Worm (Caenorhabditis elegans) whole organism, dauer: ENCODE data around the gene bath-45.

Experiments used
- unc-62 ChIP-seq: sonication (generic microtip); optimal IDR thresholded peaks from 2 replicates; lab custom pipeline; 2017; ENCODE audit warnings: missing biosample characterization, missing genetic modification reagents, missing genetic modification characterization

The bath-45 gene

DNA sequence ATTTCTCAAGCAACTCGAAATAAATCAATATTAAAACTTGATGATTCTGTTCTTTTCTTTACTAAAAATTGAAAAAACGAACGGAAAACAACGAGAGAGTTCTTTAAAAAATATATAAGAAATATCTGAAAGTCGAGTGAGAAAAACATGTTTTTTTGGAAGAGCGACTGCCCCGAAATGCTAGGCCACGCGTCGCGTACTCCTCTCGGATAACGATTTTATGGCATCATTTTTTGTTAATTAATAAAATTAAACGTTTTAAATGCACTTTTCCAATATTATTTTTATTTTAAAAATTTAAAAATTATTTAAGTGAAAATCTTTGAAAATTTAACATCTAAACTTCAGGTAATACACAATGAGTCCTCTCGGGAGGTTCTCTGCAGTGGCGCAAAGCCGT lies 5.7 kb upstream of the bath-45 start, which contains the start of gene gfm-1:
gfm-1 (plus strand) TSS at position 349 of the 400 bp plus-strand sequence.
- no peak for TF ChIP-seq unc-62

DNA sequence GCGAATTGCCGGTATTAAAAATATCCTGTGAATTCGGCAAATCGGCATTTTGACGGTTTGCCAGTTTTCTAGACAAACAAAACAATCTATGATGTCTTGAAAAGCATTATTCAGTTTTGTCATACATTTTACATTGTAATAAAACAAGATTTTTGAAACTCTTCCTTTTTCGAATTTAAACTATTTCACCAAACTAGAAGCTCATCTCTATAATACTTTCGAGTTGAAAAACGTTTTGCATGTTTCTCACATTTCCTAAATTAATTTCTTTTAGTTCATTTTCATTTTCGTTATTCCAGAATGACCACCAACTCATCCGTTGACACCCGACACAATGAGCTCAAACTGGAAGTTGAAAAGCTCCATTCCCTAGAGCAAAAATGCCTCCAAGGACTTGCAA lies 6.8 kb downstream of the bath-45 start, which contains the start of gene F29C12.6:
F29C12.6 (plus strand) TSS at position 301 of the 400 bp plus-strand sequence.
- no peak for TF ChIP-seq unc-62

DNA sequence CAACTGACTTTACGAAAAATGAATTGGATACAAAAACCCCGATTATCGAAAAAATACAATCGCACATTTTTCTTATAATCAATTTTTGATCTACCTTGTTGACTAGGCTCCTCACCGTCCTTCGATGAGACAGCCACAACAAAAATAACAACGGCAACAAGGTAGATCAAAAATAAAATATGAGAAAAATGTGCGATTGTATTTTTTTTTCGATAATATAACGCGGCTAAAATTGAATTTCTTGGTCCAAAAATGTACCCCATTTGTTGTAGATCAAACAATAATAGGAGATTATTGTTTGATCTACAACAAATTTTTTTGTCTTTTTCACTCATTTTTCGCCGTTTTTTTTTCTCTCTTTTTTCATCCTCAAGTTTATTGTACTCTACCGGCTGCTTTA lies 7.8 kb downstream of the bath-45 start:
- no peak for TF ChIP-seq unc-62

DNA sequence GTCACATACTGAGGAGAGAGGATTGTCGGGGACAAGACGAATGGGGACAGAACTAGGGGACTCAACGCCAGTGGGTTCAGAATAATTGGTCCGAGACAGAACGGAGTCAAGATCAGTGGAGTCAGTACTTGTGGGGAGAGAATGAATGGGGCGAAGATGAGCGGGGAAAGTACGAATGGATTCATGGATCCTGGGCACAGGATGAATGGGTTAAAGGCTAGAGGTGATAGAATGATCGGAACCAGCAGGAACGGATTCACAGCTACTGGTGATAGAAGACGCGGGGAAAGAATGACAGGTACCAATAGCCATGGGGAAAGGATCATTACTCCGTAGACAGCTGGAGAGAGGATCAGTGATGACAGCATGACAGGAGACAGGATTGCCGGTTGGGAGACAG lies 16.8 kb downstream of the bath-45 start:
- TF ChIP-seq unc-62, result no peak

DNA sequence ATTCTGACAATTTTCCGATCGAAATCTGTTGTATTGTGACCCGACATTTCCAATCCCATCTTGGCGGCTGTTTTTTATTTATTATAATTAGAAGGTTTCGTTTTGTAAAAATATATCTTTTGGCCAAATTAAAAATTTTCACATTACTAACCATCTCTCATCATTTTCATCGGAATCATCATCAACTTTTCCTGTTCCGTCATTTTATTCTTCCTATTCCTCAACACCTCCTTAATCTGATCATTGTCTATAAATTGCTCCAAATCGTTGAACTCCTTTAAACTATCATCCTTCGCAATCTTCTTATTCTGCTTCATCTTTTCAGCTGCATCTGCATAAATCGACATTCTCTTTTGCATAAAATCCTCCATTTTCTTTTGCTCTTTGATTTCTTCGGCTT lies 19.6 kb downstream of the bath-45 start:
- TF ChIP-seq unc-62, result no peak

DNA sequence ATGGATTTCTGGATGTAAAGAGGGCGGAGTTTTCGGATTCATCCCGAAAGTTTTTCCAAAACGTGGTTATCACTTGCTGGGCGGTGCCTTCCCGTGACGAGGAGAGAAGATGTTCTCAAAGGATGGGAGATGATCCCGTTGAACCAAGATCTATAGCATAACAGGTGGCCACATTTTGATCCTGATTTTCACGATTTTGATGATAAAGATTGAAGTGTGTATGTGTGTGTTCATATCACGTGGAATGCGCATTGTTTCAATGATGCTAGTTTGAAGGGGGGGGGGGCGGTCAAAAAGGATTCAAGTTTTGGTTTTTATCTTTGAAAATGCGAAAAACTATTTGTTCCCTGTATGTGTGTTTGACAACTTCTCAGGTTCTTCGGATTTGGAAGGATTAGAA lies 22.4 kb downstream of the bath-45 start, which contains the start of gene mltn-1:
mltn-1 (minus strand) TSS at position 22 of the 400 bp plus-strand sequence.
- no peak for TF ChIP-seq unc-62

DNA sequence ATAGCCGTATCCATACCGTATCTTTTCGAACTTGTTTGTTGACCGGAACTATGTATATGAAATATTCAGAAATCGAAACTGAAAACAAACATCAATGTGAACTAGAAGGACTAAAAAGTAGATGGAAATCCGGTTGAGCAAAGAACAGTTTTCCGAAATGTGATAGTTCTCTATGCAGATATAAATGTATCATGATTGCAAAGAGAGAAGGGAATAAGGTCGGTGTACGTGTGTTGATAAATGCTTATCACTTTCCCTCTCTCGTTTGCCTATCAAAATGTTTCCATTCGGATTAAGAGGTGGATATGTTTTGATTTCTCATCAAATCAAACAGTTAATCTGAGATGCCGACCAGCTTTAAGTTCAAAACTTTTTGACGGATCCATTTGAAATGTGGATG lies 25.4 kb downstream of the bath-45 start:
- TF ChIP-seq unc-62, result no peak

DNA sequence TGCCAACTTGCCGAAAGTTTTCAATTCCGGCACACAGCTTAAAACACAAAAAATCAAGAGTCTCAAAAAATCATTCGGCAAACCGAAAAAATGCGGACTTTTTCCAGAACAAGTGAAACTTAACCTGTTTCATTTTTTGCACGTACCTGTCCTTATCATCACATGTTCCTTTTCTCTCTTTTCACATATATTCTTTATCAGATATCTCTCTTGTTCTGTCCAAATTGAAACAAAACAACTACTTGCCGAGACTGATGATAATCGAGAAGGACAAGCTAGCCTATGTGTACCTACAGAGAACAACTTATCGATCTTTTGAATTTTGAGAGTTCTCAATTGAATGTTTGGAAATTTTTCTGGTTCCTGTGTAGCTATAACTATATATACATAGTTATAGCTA lies 27.1 kb downstream of the bath-45 start:
- TF ChIP-seq unc-62, result no peak

DNA sequence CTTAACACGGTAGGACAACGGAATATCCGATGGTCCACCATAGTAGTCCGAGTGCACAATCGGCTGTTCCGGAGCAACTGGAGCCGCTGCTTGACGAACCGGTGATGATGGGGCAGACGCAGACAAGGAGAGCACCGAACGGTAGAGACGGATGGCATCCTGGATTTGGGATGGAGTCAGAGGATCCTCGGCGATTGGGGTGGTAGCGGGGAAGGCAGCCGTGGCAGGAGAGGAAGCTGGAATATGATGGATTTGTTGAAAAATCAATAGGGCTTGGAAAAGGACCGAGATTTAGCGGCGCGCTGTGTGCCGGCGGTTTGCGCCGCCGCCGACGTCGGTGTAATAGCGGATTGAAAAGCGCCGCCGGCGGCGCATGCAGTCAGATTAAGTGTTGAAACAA lies 29.6 kb downstream of the bath-45 start:
- TF ChIP-seq unc-62, result no peak

DNA sequence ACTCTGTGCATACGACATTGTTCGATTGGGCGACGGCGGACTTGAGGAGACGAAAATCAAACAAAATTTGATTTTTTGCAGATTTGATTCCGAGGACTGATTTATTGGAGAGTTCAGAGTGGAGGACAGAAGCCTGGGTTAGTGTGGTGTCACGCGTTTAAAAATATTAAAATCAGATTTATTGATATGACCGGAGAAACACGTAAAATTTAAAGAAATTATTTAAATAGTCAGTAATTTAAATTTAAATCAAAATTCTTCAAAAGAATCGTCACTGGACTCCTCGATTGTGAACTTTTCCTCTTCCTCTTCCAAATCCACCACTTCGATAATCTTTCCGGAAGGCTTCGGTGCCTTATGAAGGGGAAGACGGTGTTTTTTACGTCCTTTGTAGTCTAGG lies 30.5 kb downstream of the bath-45 start, which contains the start of gene spe-18:
spe-18 (minus strand) TSS at position 101 of the 400 bp plus-strand sequence.
- TF ChIP-seq unc-62, result no peak

DNA sequence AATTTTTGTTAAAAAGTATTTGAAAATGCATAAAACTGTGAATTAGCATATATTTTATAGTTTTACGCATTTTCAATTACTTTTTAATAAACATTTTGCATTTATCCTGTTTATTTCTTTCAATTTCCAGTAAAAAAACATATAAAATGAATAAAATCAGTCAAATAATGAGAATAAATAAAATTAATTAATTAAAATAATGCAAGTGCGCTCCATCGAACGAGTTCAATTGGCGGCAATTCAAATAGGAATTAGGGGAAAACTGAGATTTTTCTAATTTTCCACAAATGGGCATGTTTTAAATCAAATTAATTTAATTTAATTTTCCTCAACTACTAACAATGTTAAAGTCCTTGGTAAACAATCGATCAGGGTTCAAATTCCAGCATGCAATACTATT lies 33.3 kb downstream of the bath-45 start:
- TF ChIP-seq unc-62, result no peak

DNA sequence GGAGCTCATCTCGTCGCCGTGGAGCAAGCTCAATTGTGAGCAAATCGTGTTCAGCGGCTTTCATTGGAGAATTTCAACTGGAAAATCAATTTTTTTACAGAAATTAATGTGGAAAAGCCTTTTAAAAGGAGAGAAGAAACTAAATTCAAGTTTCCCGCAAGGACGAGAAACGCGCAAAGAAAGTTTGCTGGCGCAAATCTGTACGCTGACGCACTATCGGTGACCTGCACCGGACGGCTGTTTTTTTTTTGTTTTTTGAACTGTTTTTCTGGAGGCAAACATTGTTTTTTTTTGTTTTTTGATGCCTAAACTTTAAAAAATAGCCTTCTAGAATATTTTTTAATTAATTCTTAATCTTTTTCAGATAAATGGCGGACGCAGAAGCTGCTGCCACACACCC lies 34.2 kb downstream of the bath-45 start, which contains the start of the genes hpr-17 and F32A11.1:
hpr-17 (minus strand) TSS at position 77 of the 400 bp plus-strand sequence.
F32A11.1 (plus strand) TSS at position 359 of the 400 bp plus-strand sequence.
- no peak for TF ChIP-seq unc-62

DNA sequence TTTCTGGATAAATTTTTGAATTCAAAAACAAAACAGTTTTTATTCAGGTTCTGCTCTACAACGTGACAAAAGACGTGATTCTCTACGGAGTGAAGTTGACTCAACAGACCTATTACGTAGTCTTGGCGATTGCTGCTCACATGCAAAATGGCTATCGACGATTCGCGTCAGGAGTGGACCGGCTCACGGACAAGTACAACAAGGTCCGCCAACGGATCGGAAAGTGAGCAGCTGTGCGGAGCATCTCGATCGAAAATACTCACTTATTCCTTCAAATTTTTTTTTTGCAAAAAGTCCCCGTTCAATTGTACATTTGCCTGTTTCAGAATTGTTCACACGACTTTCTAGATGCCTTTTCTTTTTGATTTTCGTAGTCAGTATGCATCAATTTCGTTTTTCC lies 37.0 kb downstream of the bath-45 start:
- TF ChIP-seq unc-62, result no peak

DNA sequence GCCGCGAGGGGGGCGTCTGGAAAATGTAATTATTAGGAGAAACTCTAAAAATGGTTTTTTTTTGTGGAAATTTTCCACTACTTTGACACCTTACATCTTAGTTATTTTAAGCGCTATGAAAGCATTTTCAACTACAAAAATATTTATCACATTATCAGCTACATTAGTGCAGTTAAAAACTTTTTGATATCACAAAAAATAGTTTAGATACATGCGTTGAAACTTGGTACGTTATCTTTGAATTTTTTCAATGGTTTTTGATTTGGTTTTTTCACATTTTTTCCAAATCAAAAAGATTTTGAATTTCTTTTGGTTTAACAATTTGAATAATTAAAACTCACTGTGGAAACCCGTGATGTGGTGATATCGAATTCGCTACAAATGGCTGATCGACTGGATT lies 40.2 kb downstream of the bath-45 start:
- TF ChIP-seq unc-62, result no peak

DNA sequence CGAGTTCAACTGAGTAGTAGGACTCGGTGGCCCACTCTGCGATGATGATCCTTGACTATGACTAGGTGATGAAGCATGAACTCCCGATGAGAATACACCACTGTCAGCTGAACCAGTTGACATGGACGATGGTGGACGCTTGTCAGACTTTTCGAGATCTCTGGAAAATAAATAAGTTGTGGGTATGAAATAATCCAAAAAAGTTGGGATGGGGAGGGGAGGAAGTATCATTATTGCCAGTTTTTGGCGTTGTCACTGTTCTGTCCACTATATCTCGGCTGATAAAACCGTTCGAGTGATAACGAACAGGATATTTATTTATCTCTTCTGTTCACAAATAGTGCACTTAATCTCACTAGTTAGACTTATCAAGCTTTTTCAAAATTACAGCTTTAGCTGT lies 41.2 kb downstream of the bath-45 start:
- no peak for TF ChIP-seq unc-62

DNA sequence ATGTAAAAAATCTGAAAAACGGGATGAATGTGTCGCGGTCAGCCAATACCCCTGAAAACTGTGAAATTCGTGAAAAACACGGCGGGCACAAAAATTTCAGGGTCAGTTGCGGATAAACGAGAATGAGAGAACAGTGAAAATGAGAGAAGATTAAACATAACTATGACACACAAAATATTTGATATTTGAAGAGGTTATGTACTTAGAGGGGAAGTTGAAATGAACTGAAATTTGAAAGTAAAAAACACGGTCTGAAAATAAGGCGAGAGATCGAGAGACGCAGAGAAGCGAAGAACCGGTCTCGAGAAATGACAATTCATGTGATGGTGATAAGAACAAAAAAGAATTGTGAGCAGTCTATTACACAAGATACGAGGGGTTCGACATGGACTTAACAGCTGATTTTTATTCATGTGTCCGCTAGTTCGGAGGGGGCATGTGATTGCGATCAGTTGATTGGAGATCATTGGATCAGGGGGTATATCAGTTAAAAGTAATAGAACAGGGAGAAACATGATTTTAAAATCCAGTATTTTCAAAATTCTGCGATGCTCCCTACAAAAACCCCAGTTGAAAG lies 43.0 kb downstream of the bath-45 start, which contains the start of gene moe-3:
moe-3 (minus strand) TSS at position 51 of the 577 bp plus-strand sequence.
- no peak for TF ChIP-seq unc-62

DNA sequence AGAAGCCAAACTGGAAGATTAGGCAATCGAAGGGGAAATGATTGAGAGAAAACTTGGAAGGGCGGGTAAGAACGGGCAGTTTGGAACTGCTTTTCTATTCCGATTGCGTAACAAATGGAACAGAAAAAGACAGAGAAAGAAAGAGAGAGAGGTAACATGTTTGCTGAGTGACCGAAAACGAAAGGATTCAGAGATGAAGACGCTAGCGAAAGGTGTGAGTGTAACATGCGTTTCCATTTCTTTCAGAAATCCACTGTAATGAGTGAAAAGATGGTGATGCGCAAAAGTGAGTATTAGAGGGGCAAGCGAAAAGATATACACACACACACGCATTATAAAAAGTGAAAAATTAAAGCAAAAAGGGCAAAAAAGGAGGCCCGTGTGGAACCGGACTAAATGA lies 44.7 kb downstream of the bath-45 start:
- TF ChIP-seq unc-62, result no peak

DNA sequence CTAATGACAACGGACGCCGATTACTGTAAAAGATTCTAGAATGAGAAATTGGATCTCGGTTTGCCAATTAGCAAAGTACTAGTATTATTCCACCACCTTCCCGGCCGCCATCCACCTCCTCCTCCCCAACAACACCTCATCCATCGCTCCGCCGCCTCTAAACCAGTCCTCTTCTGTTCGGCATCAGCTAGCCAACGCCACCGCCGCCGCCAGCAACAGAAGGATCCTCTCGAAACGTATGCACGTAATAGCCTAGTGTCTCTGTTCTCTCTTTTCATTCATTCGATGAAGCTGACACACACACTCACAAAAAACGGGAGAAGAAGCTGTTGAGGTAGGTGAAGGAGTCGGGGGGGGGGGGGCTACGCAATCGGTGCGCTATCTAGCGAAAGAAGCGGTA lies 47.9 kb downstream of the bath-45 start:
- no peak for TF ChIP-seq unc-62

DNA sequence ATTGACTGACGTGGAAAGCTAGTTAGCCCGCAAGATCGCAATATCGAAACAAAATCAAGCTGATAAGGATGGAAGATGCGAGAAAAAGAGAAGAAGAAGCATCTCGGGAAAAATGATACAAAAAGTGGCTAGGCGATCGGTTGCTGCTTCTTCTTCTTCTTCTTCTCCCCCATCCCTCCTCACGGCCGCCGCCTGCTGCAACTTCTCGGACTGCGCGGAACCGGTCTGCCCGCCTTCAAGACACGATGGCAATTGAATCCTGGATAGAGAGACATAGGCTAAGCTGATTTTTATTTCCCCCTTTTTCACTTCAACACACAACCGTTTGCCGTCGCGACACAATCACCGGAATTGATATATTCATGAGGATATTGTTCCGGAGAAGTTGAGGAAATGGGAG lies 51.6 kb downstream of the bath-45 start:
- no peak for TF ChIP-seq unc-62
